Fruit fly (Drosophila melanogaster): ENCODE measurements around the gene Rev1.

Gene Rev1

dm6 chr3L:616482-617148, 37.5 kb upstream of the Rev1 start (continued):
- no peak; the same call in 1 of the 2 replicates for TF ChIP-seq Scr (GFP tag; IDR thresholded peaks at IDR 0.05; ENCODE audit: partially characterized antibody)
- TF ChIP-seq H2.0 (GFP tag; IDR thresholded peaks at IDR 0.05): no peak
- peak; percentile 68 for TF ChIP-seq CG8924 (tag; optimal IDR thresholded peaks at IDR 0.05)
- no peak for TF ChIP-seq CG14667 (GFP tag; IDR thresholded peaks at IDR 0.05)
- TF ChIP-seq ci (GFP tag; IDR thresholded peaks at IDR 0.05): peak; percentile 62; the same call in 1 of the 3 replicates
- TF ChIP-seq MTF-1 (GFP tag; optimal IDR thresholded peaks at IDR 0.05; ENCODE audit: borderline replicate concordance): no peak
- TF ChIP-seq CG33557 (GFP tag; optimal IDR thresholded peaks at IDR 0.05): no peak
- TF ChIP-seq CG42726 (GFP tag; IDR thresholded peaks at IDR 0.05; ENCODE audit: partially characterized antibody): 0 out of 2 replicates have a peak, but pooled peaks have one; percentile 11
- no peak for TF ChIP-seq CG6689 (GFP tag; IDR thresholded peaks at IDR 0.05)
- no peak for TF ChIP-seq Oli (tag; optimal IDR thresholded peaks at IDR 0.05)
- peak; percentile 9 for TF ChIP-seq HmgD (GFP tag; optimal IDR thresholded peaks at IDR 0.05)
- no peak for TF ChIP-seq croc (GFP tag; conservative IDR thresholded peaks at IDR 0.05)
- no peak; the same call in 2 of the 3 replicates for TF ChIP-seq HLH4C (GFP tag; IDR thresholded peaks at IDR 0.05; ENCODE audit: partially characterized antibody)
- TF ChIP-seq CG34224 (GFP tag; IDR thresholded peaks at IDR 0.05; ENCODE audit: partially characterized antibody): 0 out of 3 replicates have a peak, but pooled peaks have one; percentile 35
- TF ChIP-seq CG15601 (tag; optimal IDR thresholded peaks at IDR 0.05): no peak
- peak; percentile 48; the same call in 1 of the 2 replicates for TF ChIP-seq vvl (GFP tag; IDR thresholded peaks at IDR 0.05)
- no peak for TF ChIP-seq CG11504 (tag; optimal IDR thresholded peaks at IDR 0.05)
- peak; percentile 39 for TF ChIP-seq gro (GFP tag; optimal IDR thresholded peaks at IDR 0.05)
- no peak for TF ChIP-seq PHDP (tag; optimal IDR thresholded peaks at IDR 0.05)
- no peak for TF ChIP-seq nmo (GFP tag; optimal IDR thresholded peaks at IDR 0.05)
- peak; percentile 53 for TF ChIP-seq chm (GFP tag; IDR thresholded peaks at IDR 0.05)
- peak; percentile 91 for TF ChIP-seq CG4360 (GFP tag; IDR thresholded peaks at IDR 0.05)
- TF ChIP-seq CG2712 (tag; optimal IDR thresholded peaks at IDR 0.05): peak; percentile 93
- no peak for TF ChIP-seq insv (GFP tag; optimal IDR thresholded peaks at IDR 0.05)
- no peak for TF ChIP-seq CG7963 (GFP tag; IDR thresholded peaks at IDR 0.05; ENCODE audit: partially characterized antibody)
- no peak for TF ChIP-seq CG18011 (GFP tag; optimal IDR thresholded peaks at IDR 0.05)
- no peak for TF ChIP-seq pho (GFP tag; optimal IDR thresholded peaks at IDR 0.05)
- TF ChIP-seq Ptx1 (GFP tag; IDR thresholded peaks at IDR 0.05): no peak
- no peak for TF ChIP-seq CG15073 (GFP tag; optimal IDR thresholded peaks at IDR 0.05)
- TF ChIP-seq HLHmδ (GFP tag; optimal IDR thresholded peaks at IDR 0.05): no peak
- no peak for TF ChIP-seq Sox102F (GFP tag; optimal IDR thresholded peaks at IDR 0.05)
- TF ChIP-seq p53 (GFP tag; optimal IDR thresholded peaks at IDR 0.05): no peak
- peak; percentile 97 for TF ChIP-seq chinmo (GFP tag; IDR thresholded peaks at IDR 0.05; ENCODE audit: partially characterized antibody)
- TF ChIP-seq CG14965 (GFP tag; optimal IDR thresholded peaks at IDR 0.05; ENCODE audit: borderline replicate concordance): no peak
- TF ChIP-seq lbe (GFP tag; optimal IDR thresholded peaks at IDR 0.05): no peak
- no peak for TF ChIP-seq eyg (GFP tag; optimal IDR thresholded peaks at IDR 0.05)
- TF ChIP-seq CrebB (tag; optimal IDR thresholded peaks at IDR 0.05): no peak
- peak; percentile 5 for TF ChIP-seq CG15269 (tag; optimal IDR thresholded peaks at IDR 0.05)
- no peak for TF ChIP-seq Bdp1 (GFP tag; optimal IDR thresholded peaks at IDR 0.05)
- TF ChIP-seq luna (GFP tag; optimal IDR thresholded peaks at IDR 0.05): no peak
- TF ChIP-seq grau (tag; optimal IDR thresholded peaks at IDR 0.05): no peak
- peak; percentile 12 for TF ChIP-seq Jarid2 (GFP tag; optimal IDR thresholded peaks at IDR 0.05)
- no peak for TF ChIP-seq MESR4 (GFP tag; optimal IDR thresholded peaks at IDR 0.05)
- no peak for TF ChIP-seq HLH54F (GFP tag; optimal IDR thresholded peaks at IDR 0.05)
- TF ChIP-seq tup (GFP tag; optimal IDR thresholded peaks at IDR 0.05): no peak
- no peak for TF ChIP-seq Opbp (GFP tag; IDR thresholded peaks at IDR 0.05; ENCODE audit: partially characterized antibody)
- peak; percentile 30; the same call in 1 of the 2 replicates for TF ChIP-seq CG13287 (GFP tag; IDR thresholded peaks at IDR 0.05; ENCODE audit: partially characterized antibody)
- no peak for TF ChIP-seq CG10267 (tag; optimal IDR thresholded peaks at IDR 0.05)
